Worm (Caenorhabditis elegans) whole organism, midembryonic: Measurements from ENCODE around the gene F16B4.2.

Experiments used
- med-1 ChIP-seq: sonication (generic microtip); optimal IDR thresholded peaks from 2 replicates; lab custom pipeline; 2017; ENCODE audit warnings: missing genetic modification characterization, mild to moderate bottlenecking, missing compliant biosample characterization, antibody characterized with exemption, missing genetic modification reagents; ENCODE audit not compliant: insufficient read depth
- ztf-29 ChIP-seq: fragments of 200-800 bp; sonication (Bioruptor generic); IDR thresholded peaks from 2 replicates; pipeline ENCODE4 v1.3.6; 2022; ENCODE audit warnings: missing genetic modification reagents, missing genetic modification characterization, missing compliant biosample characterization

- no peak for TF ChIP-seq ztf-29 (GFP tag; lab: Robert Waterston, UW)
- TF ChIP-seq med-1 = no peak
These were observed 17.6 kb upstream of the F16B4.2 start for ce11 chrV:1583242-1583641.
